Worm (Caenorhabditis elegans): ENCODE results near the gene C36A4.4.
"Not testable (repeated sequence)": the region's sequence is repeated elsewhere in the genome, so short reads cannot be mapped to it uniquely, and the experiment has no call there.

Gene C36A4.4

ce11 chrIII:3857007-3857406 is 13.6 kb upstream of the C36A4.4 start (continued):
- TF ChIP-seq ceh-88 (GFP tag; IDR thresholded peaks at IDR 0.05): peak; percentile 95
- TF ChIP-seq tbx-2 (tag; optimal IDR thresholded peaks at IDR 0.05): peak; percentile 35
- TF ChIP-seq dsc-1 (tag; optimal IDR thresholded peaks at IDR 0.05): peak; percentile 59
- peak; percentile 82 for TF ChIP-seq nhr-85 (tag)
- TF ChIP-seq lir-3 (tag; optimal IDR thresholded peaks at IDR 0.05; ENCODE audit: poor library complexity): peak; percentile 75
- TF ChIP-seq nhr-71 (tag; optimal IDR thresholded peaks at IDR 0.05): peak; percentile 79
- peak; percentile 34 for TF ChIP-seq swsn-7 (tag; optimal IDR thresholded peaks at IDR 0.05)
- peak; percentile 46 for TF ChIP-seq xbp-1 (tag; optimal IDR thresholded peaks at IDR 0.05)
- TF ChIP-seq rnt-1 (tag; optimal IDR thresholded peaks at IDR 0.05): peak; percentile 39

ce11 chrIII:3854868-3855267 is 11.5 kb upstream of the C36A4.4 start:
- TF ChIP-seq mab-9 (GFP tag; IDR thresholded peaks at IDR 0.05) (peak; percentile 95), lin-15B (tag; optimal IDR thresholded peaks at IDR 0.05) (peak; percentile 20), nhr-20 (tag; optimal IDR thresholded peaks at IDR 0.05) (peak; percentile 51), xbp-1 (tag; optimal IDR thresholded peaks at IDR 0.05) (peak; percentile 55), nhr-85 (tag) (peak; percentile 84), ztf-11 (tag; optimal IDR thresholded peaks at IDR 0.05) (peak in 1 of 2 experiments; percentile 51), nhr-71 (tag; optimal IDR thresholded peaks at IDR 0.05) (peak; percentile 71), nhr-47 (tag; optimal IDR thresholded peaks at IDR 0.05) (peak; percentile 74), ceh-82 (tag; optimal IDR thresholded peaks at IDR 0.05) (peak in 1 of 3 experiments; percentile 20), unc-86 (tag; optimal IDR thresholded peaks at IDR 0.05) (peak; percentile 44), irx-1 (tag; optimal IDR thresholded peaks at IDR 0.05) (peak; percentile 46), dpl-1 (GFP tag; optimal IDR thresholded peaks at IDR 0.05) (peak; percentile 34 to 51 (median 51)), lin-35 (GFP tag; optimal IDR thresholded peaks at IDR 0.05) (peak; percentile 7 to 45), lin-14 (GFP tag; optimal IDR thresholded peaks at IDR 0.05) (peak; percentile 52), efl-1 (optimal IDR thresholded peaks at IDR 0.05) (peak; percentile 48 to 64), efl-1 (GFP tag; optimal IDR thresholded peaks at IDR 0.05 in 1 of 2) (peak; percentile 47 to 96), snu-23 (GFP tag; optimal IDR thresholded peaks at IDR 0.05) (peak; percentile 49), F16B12.6 (tag; optimal IDR thresholded peaks at IDR 0.05) (peak; percentile 76), unc-98 (GFP tag; IDR thresholded peaks at IDR 0.05) (peak; percentile 93), swsn-7 (tag; optimal IDR thresholded peaks at IDR 0.05) (peak; percentile 31), tbx-2 (tag; optimal IDR thresholded peaks at IDR 0.05) (peak; percentile 55), isw-1 (GFP tag; IDR thresholded peaks at IDR 0.05) (peak; percentile 97), fkh-8 (tag; optimal IDR thresholded peaks at IDR 0.05) (peak; percentile 54), dsc-1 (tag; optimal IDR thresholded peaks at IDR 0.05) (peak; percentile 47), nhr-90 (tag; optimal IDR thresholded peaks at IDR 0.05; ENCODE audit: poor library complexity) (peak; percentile 16), nhr-19 (GFP tag; conservative IDR thresholded peaks at IDR 0.05) (peak; percentile 99), rnt-1 (tag; optimal IDR thresholded peaks at IDR 0.05) (peak; percentile 86), ceh-88 (GFP tag; IDR thresholded peaks at IDR 0.05) (peak; percentile 93), lsy-2 (tag; optimal IDR thresholded peaks at IDR 0.05) (peak; percentile 77 to 86), grh-1 (GFP tag; IDR thresholded peaks at IDR 0.05) (peak; percentile 87), lir-3 (tag; optimal IDR thresholded peaks at IDR 0.05; ENCODE audit: poor library complexity) (peak; percentile 61), mep-1 (tag; optimal IDR thresholded peaks at IDR 0.05) (peak; percentile 17)

ce11 chrIII:3852030-3852579 is 8.7 kb upstream of the C36A4.4 start, which contains the start of gene cyp-25A4:
cyp-25A4 (minus strand) TSS chrIII:3852080.
- TF ChIP-seq nhr-19 (GFP tag; conservative IDR thresholded peaks at IDR 0.05) (peak; percentile 53), lsy-2 (tag; optimal IDR thresholded peaks at IDR 0.05) (peak in 1 of 2 experiments; percentile 9)

ce11 chrIII:3844746-3845145 is 1.3 kb upstream of the C36A4.4 start, which contains the start of gene maph-1.3:
maph-1.3 (plus strand) TSS chrIII:3844893.
- TF ChIP-seq unc-62 (GFP tag; optimal IDR thresholded peaks at IDR 0.05); ztf-4 (tag; optimal IDR thresholded peaks at IDR 0.05); unc-86 (tag; optimal IDR thresholded peaks at IDR 0.05): not testable (repeated sequence)
